Fruit fly (Drosophila melanogaster) Kc167 (cell line): ENCODE measurements around the gene CG7530.

Experiments
- Myc ChIP-seq: fragments of >200 bp; optimal IDR thresholded peaks from 2 replicates; lab custom pipeline; 2017; ENCODE audit warnings: missing external identifiers
- h ChIP-seq: fragments of >200 bp; optimal IDR thresholded peaks from 3 replicates; lab custom pipeline; 2018; ENCODE audit warnings: missing external identifiers
- insv ChIP-seq: fragments of >200 bp; optimal IDR thresholded peaks from 3 replicates; lab custom pipeline; 2018; ENCODE audit warnings: missing external identifiers
- psq ChIP-seq: fragments of >200 bp; optimal IDR thresholded peaks from 2 replicates; lab custom pipeline; 2017; ENCODE audit warnings: missing external identifiers
- ttk ChIP-seq: sonication (Bioruptor generic); optimal IDR thresholded peaks from 2 replicates; lab custom pipeline; 2017; ENCODE audit warnings: missing external identifiers

dm6 chr3R:14741192-14741915 is 10.0 kb upstream of the CG7530 start, which contains the start of the genes eff and jvl:
- no peak for TF ChIP-seq insv (lab: Kevin White, UChicago)
- no peak for TF ChIP-seq ttk (lab: Kevin White, UChicago)
- TF ChIP-seq h (lab: Kevin White, UChicago), result no peak
- no peak for TF ChIP-seq psq (lab: Kevin White, UChicago)
- TF ChIP-seq Myc (lab: Kevin White, UChicago), result no peak
